Worm (Caenorhabditis elegans) whole organism, mixed stage, embryonic: ENCODE measurements around the gene R05G6.4.

Experiments used
- M03D4.4 ChIP-seq: sonication (generic microtip); optimal IDR thresholded peaks from 2 replicates; lab custom pipeline; 2017; ENCODE audit warnings: mild to moderate bottlenecking, missing genetic modification characterization, missing compliant biosample characterization
- bed-3 ChIP-seq: fragments of 200-800 bp; sonication (Bioruptor generic); optimal IDR thresholded peaks from 3 replicates; lab custom pipeline; 2018; ENCODE audit warnings: mild to moderate bottlenecking, missing genetic modification characterization, moderate library complexity, missing compliant biosample characterization
- blmp-1 ChIP-seq: fragments of 150-350 bp; optimal IDR thresholded peaks from 2 replicates; lab custom pipeline; 2014; ENCODE audit warnings: missing biosample characterization, missing genetic modification characterization
- ceh-39 ChIP-seq: fragments of 150-350 bp; optimal IDR thresholded peaks from 2 replicates; lab custom pipeline; 2014; ENCODE audit warnings: missing biosample characterization, missing genetic modification characterization
- ceh-43 ChIP-seq: fragments of 200-800 bp; sonication (Bioruptor generic); optimal IDR thresholded peaks from 2 replicates; lab custom pipeline; 2018; ENCODE audit warnings: mild to moderate bottlenecking, missing genetic modification characterization, moderate library complexity, missing compliant biosample characterization
- ceh-83 ChIP-seq: fragments of 200-800 bp; sonication (Bioruptor generic); optimal IDR thresholded peaks from 2 replicates; lab custom pipeline; 2018; ENCODE audit warnings: mild to moderate bottlenecking, missing genetic modification characterization, missing compliant biosample characterization
- ces-1 ChIP-seq: fragments of 150-350 bp; optimal IDR thresholded peaks from 2 replicates; lab custom pipeline; 2014; ENCODE audit warnings: missing biosample characterization, missing genetic modification reagents, missing genetic modification characterization
- cnd-1 ChIP-seq: fragments of 200-800 bp; sonication (Bioruptor generic); optimal IDR thresholded peaks from 2 replicates; lab custom pipeline; 2018; ENCODE audit warnings: mild to moderate bottlenecking, missing genetic modification characterization, missing compliant biosample characterization
- drap-1 ChIP-seq: fragments of 200-800 bp; sonication (Bioruptor generic); optimal IDR thresholded peaks from 3 replicates; lab custom pipeline; 2018; ENCODE audit warnings: mild to moderate bottlenecking, missing genetic modification characterization, missing compliant biosample characterization
- elt-1 ChIP-seq: sonication (generic microtip); optimal IDR thresholded peaks from 2 replicates; lab custom pipeline; 2017; ENCODE audit warnings: missing genetic modification characterization, mild to moderate bottlenecking, missing compliant biosample characterization, antibody characterized with exemption, moderate library complexity, borderline replicate concordance; ENCODE audit not compliant: insufficient read depth
- elt-3 ChIP-seq: fragments of 150-350 bp; optimal IDR thresholded peaks from 2 replicates; lab custom pipeline; 2014; ENCODE audit warnings: missing biosample characterization, missing genetic modification characterization
- flh-1 ChIP-seq: fragments of 200-800 bp; sonication (Bioruptor generic); optimal IDR thresholded peaks from 2 replicates; lab custom pipeline; 2018; ENCODE audit warnings: mild to moderate bottlenecking, missing genetic modification characterization, moderate library complexity, missing compliant biosample characterization
- ham-2 ChIP-seq: fragments of 200-800 bp; sonication (Bioruptor generic); optimal IDR thresholded peaks from 2 replicates; lab custom pipeline; 2018; ENCODE audit warnings: mild to moderate bottlenecking, missing genetic modification characterization, missing compliant biosample characterization
- hlh-1 ChIP-seq: fragments of 150-350 bp; optimal IDR thresholded peaks from 2 replicates; lab custom pipeline; 2014; ENCODE audit warnings: missing biosample characterization, missing genetic modification reagents, missing genetic modification characterization
- lin-32 ChIP-seq: fragments of 200-800 bp; sonication (Bioruptor generic); optimal IDR thresholded peaks from 2 replicates; lab custom pipeline; 2018; ENCODE audit warnings: mild to moderate bottlenecking, missing genetic modification characterization, missing compliant biosample characterization
- lsy-2 ChIP-seq: fragments of 150-350 bp; optimal IDR thresholded peaks from 2 replicates; lab custom pipeline; 2014; ENCODE audit warnings: missing biosample characterization, missing genetic modification characterization
- mab-5 ChIP-seq: fragments of 150-350 bp; optimal IDR thresholded peaks from 2 replicates; lab custom pipeline; 2014; ENCODE audit warnings: missing biosample characterization, missing genetic modification characterization
- mls-2 ChIP-seq: sonication (generic microtip); optimal IDR thresholded peaks from 2 replicates; lab custom pipeline; 2016; ENCODE audit warnings: mild to moderate bottlenecking, missing genetic modification characterization, moderate library complexity, missing compliant biosample characterization
- nhr-2 ChIP-seq: fragments of 150-350 bp; optimal IDR thresholded peaks from 2 replicates; lab custom pipeline; 2014; ENCODE audit warnings: missing biosample characterization, missing genetic modification characterization
- nhr-28 ChIP-seq: fragments of 150-350 bp; optimal IDR thresholded peaks from 2 replicates; lab custom pipeline; 2014; ENCODE audit warnings: missing biosample characterization, missing genetic modification characterization
- nhr-76 ChIP-seq: sonication (generic microtip); optimal IDR thresholded peaks from 2 replicates; lab custom pipeline; 2017; ENCODE audit warnings: missing biosample characterization, missing genetic modification characterization
- sem-2 ChIP-seq: fragments of 200-800 bp; sonication (Bioruptor generic); optimal IDR thresholded peaks from 2 replicates; lab custom pipeline; 2018; ENCODE audit warnings: mild to moderate bottlenecking, missing genetic modification characterization, missing compliant biosample characterization
- snpc-4 ChIP-seq: fragments of 150-350 bp; optimal IDR thresholded peaks from 2 replicates; lab custom pipeline; 2014; ENCODE audit warnings: missing biosample characterization, missing genetic modification characterization
- sptf-1 ChIP-seq: sonication (generic microtip); optimal IDR thresholded peaks from 2 replicates; lab custom pipeline; 2017; ENCODE audit warnings: mild to moderate bottlenecking, missing genetic modification characterization, moderate library complexity, missing compliant biosample characterization
- tbx-8 ChIP-seq: fragments of 200-800 bp; sonication (Bioruptor generic); optimal IDR thresholded peaks from 2 replicates; lab custom pipeline; 2018; ENCODE audit warnings: mild to moderate bottlenecking, missing genetic modification characterization, moderate library complexity, missing compliant biosample characterization
- unc-120 ChIP-seq: sonication (generic microtip); optimal IDR thresholded peaks from 2 replicates; lab custom pipeline; 2017; ENCODE audit warnings: missing genetic modification characterization, missing compliant biosample characterization; ENCODE audit not compliant: poor library complexity, severe bottlenecking
- unc-39 ChIP-seq: fragments of 150-350 bp; optimal IDR thresholded peaks from 2 replicates; lab custom pipeline; 2014; ENCODE audit warnings: missing biosample characterization, missing genetic modification characterization
- unc-62 ChIP-seq: fragments of 150-350 bp; optimal IDR thresholded peaks from 2 replicates; lab custom pipeline; 2014; ENCODE audit warnings: missing biosample characterization, missing genetic modification reagents, missing genetic modification characterization
- zip-8 ChIP-seq: fragments of 150-350 bp; optimal IDR thresholded peaks from 2 replicates; lab custom pipeline; 2014; ENCODE audit warnings: missing biosample characterization, missing genetic modification characterization
- ztf-11 ChIP-seq: fragments of 150-350 bp; optimal IDR thresholded peaks from 2 replicates; lab custom pipeline; 2014; ENCODE audit warnings: missing biosample characterization, missing genetic modification characterization

The R05G6.4 gene

ce11 chrIV:7488457-7488783 is 24.6 kb upstream of the R05G6.4 start:
- TF ChIP-seq ces-1 (GFP tag; lab: Kevin White, UChicago): no peak
- TF ChIP-seq elt-3 (tag; lab: Kevin White, UChicago): no peak
- TF ChIP-seq blmp-1 (tag; lab: Kevin White, UChicago): no peak
- no peak for TF ChIP-seq ceh-39 (tag; lab: Kevin White, UChicago)
- TF ChIP-seq M03D4.4 (tag; lab: Kevin White, UChicago): no peak
- no peak for TF ChIP-seq sptf-1 (tag; lab: Kevin White, UChicago)
- no peak for TF ChIP-seq drap-1
- no peak for TF ChIP-seq flh-1

- TF ChIP-seq ztf-11 (tag; lab: Kevin White, UChicago) (no peak), elt-3 (tag; lab: Kevin White, UChicago) (no peak), sem-2 (GFP tag; lab: Kevin White, UChicago) (no peak), flh-1 (no peak), snpc-4 (tag; lab: Kevin White, UChicago) (no peak)
Observed at ce11 chrIV:7491464-7491863, 21.6 kb upstream of the R05G6.4 start, which contains the start of gene F55G1.1. Gene F55G1.1 (plus strand): TSS chrIV:7491764.

DNA sequence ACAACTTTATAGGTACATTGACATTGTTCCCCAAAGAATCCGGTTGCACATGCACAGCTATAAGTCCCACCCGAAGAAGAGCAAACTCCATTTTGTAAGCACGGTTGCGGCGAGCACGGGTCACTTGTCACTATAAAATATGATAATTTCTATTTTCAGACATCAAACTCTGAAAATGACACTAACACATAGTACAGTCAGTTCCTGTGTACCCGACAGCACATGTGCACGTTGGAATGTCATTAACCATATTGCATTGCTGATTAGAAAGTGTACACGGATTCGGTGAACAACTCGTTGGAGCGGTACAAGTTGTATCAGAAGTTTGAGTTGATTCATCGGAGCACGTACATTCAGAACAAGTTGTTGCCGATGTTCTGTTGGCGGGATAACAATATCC is 15.8 kb upstream of the R05G6.4 start:
- TF ChIP-seq elt-1 (no peak), unc-39 (tag; lab: Kevin White, UChicago) (no peak), ztf-11 (tag; lab: Kevin White, UChicago) (no peak), nhr-28 (tag; lab: Kevin White, UChicago) (no peak), nhr-76 (tag; lab: Kevin White, UChicago) (no peak), ham-2 (no peak), unc-62 (GFP tag; lab: Kevin White, UChicago) (no peak), ceh-83 (GFP tag; lab: Kevin White, UChicago) (no peak), lsy-2 (tag; lab: Kevin White, UChicago) (no peak), lin-32 (no peak), bed-3 (GFP tag; lab: Kevin White, UChicago) (no peak), ceh-43 (GFP tag; lab: Kevin White, UChicago) (no peak), zip-8 (no peak), elt-3 (tag; lab: Kevin White, UChicago) (no peak)

ce11 chrIV:7497750-7498149 is 15.3 kb upstream of the R05G6.4 start, which contains the start of gene egas-4:
Gene egas-4 (minus strand): TSS chrIV:7497850.
- TF ChIP-seq bed-3 (GFP tag; lab: Kevin White, UChicago) (no peak), unc-39 (tag; lab: Kevin White, UChicago) (no peak), mls-2 (tag; lab: Kevin White, UChicago) (no peak), nhr-76 (tag; lab: Kevin White, UChicago) (no peak), flh-1 (no peak), mab-5 (tag; lab: Kevin White, UChicago) (no peak), nhr-28 (tag; lab: Kevin White, UChicago) (no peak), ceh-43 (GFP tag; lab: Kevin White, UChicago) (no peak), elt-1 (no peak), lsy-2 (tag; lab: Kevin White, UChicago) (no peak), ceh-83 (GFP tag; lab: Kevin White, UChicago) (no peak), blmp-1 (tag; lab: Kevin White, UChicago) (no peak), elt-3 (tag; lab: Kevin White, UChicago) (no peak), unc-120 (tag; lab: Kevin White, UChicago) (no peak), tbx-8 (GFP tag; lab: Kevin White, UChicago) (no peak)

DNA sequence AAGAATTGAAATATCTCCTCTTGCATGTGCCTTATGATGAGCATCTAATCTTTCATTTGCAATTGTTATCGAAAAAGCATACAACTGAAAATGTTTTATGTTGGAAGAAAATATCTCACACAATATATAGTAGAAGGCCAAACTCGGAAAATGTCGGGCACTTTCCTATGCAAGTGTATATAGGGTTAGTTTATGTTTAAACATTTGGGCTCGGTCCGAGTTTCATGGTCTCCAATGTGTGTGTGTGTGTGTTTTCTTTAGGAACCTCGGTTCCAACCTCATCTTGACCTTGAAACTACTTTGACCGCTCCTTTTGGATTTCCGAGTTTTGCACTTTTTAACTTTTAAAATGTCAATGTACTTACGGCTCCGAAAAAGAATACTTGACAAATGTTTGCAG is 13.7 kb upstream of the R05G6.4 start:
- TF ChIP-seq nhr-2 (no peak), nhr-28 (tag; lab: Kevin White, UChicago) (no peak), sptf-1 (tag; lab: Kevin White, UChicago) (no peak), lsy-2 (tag; lab: Kevin White, UChicago) (no peak), ceh-39 (tag; lab: Kevin White, UChicago) (no peak), nhr-76 (tag; lab: Kevin White, UChicago) (no peak), cnd-1 (tag; lab: Kevin White, UChicago) (no peak), hlh-1 (tag; lab: Kevin White, UChicago) (no peak), unc-39 (tag; lab: Kevin White, UChicago) (no peak)
